Worm (Caenorhabditis elegans) whole organism, L4/young adult: ENCODE results near the gene skp-1.

Experiments
- W03F9.2 ChIP-seq: fragments of 150-350 bp; optimal IDR thresholded peaks from 2 replicates; lab custom pipeline; 2014; ENCODE audit warnings: missing biosample characterization, missing genetic modification characterization
- dao-5 ChIP-seq: sonication (generic microtip); optimal IDR thresholded peaks from 2 replicates; lab custom pipeline; 2016; ENCODE audit warnings: missing genotype, missing genetic modification characterization, moderate library complexity, missing compliant biosample characterization
- him-1 ChIP-seq: sonication (generic microtip); optimal IDR thresholded peaks from 2 replicates; lab custom pipeline; 2016; ENCODE audit warnings: missing genotype, missing genetic modification reagents, missing genetic modification characterization, missing compliant biosample characterization

Gene skp-1

DNA sequence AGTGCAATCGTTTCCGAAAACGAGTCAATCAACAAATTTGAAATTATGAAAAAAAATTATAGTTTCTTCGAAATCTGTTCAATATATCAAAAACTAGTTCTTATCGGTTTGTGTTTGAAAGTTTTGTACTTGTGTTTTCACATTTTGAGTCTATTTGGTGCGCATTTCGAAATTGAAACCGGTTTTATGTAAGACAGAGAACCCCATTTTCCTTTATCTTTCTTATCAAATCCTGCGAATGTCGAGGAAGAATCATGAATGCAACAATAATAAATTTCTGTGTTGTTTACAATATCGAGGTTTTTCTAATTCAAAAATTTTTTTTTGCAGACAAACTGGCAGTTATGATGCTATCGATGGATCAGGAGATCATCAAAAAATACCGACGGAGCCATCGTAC, 37.6 kb downstream of the skp-1 start:
- no peak for TF ChIP-seq him-1 (tag; lab: Kevin White, UChicago)
- TF ChIP-seq W03F9.2, result no peak
- TF ChIP-seq dao-5 (tag; lab: Kevin White, UChicago), result no peak

DNA sequence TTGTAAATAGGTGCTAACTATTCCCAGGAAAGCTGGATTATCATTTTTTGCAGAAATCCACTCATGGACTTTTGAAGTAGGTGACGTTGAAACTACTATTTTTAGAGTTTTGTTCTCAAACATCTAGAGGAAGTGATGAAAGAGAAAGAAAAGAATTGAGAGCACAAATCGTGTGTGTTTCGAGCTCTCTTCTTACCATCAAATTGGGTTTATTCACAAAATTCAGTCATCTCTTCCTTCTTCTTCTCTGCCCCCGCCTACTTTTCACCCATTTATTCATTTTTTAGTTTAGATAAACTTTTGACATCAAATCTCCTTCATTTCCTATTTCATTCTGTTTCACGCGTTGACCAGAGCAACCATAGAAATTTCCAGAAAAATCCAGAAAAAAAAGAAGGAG, 41.6 kb downstream of the skp-1 start, which contains the start of gene W05E10.2:
TSS of gene W05E10.2 (plus strand) at position 301 of the 400 bp plus-strand sequence.
- no peak for TF ChIP-seq dao-5 (tag; lab: Kevin White, UChicago)
- no peak for TF ChIP-seq W03F9.2
- TF ChIP-seq him-1 (tag; lab: Kevin White, UChicago), result no peak

DNA sequence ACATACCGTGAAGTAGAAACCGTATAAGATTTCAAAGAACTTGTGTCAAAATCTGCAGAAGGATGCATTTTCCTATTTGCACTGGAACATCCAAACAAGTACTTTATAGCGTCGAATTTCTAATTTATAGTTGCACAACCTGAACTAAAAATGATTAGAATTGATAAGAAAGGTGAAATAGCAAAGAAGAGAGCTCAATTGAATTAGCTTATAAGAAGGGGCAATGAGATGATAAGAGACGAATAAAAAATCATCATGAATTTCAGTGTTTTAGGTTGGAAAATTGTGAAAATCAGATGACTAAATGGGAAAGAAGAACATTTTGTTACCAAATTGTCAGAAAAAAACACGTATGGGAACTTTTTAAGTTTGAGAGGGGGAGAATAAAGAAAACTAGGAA, 46.3 kb downstream of the skp-1 start, which contains the start of gene W05E10.1:
TSS of gene W05E10.1 (minus strand) at position 139 of the 400 bp plus-strand sequence.
- TF ChIP-seq W03F9.2, result no peak
- no peak for TF ChIP-seq him-1 (tag; lab: Kevin White, UChicago)
- TF ChIP-seq dao-5 (tag; lab: Kevin White, UChicago), result no peak

DNA sequence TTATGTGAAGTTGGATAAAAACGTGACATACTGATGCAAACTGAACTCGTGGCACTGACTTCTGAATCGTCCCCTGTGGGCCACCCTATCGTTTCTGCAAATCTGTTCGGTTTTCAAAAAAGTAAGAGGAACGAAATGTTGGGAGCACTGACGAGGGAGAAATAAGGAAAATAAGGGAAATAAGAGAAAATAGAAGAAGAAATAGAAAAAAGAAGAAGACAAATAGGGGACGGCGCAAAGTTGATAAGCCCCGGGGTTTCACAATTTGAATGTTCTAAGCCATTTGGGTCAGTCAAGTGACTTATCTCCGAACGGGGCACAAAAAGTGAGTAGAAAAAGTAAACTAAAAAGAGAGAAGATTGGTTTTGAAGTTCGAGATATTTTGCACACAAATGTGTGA, 50.3 kb downstream of the skp-1 start, which contains the start of gene W05E10.5:
TSS of gene W05E10.5 (minus strand) at position 101 of the 400 bp plus-strand sequence.
- no peak for TF ChIP-seq W03F9.2
- no peak for TF ChIP-seq him-1 (tag; lab: Kevin White, UChicago)

DNA sequence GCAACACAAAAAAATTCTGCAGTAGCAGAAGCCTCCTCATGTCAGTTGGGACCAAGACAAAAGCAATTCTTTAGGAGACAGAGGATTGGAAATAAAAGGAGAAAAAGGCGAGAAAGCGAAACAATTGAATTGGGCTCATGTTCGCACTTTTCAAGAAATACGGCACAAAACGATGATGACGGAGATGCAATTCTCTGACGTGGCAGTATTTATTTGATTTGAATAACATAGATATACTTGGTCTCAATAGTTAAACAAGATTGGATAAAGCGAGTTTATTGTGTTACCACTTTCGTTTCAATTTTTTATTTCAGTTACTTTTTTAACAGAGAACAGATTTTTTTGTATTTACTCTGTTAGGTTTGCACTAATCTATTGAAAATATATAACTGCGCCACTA, 52.2 kb downstream of the skp-1 start:
- TF ChIP-seq him-1 (tag; lab: Kevin White, UChicago), result no peak
- TF ChIP-seq W03F9.2, result no peak
- no peak for TF ChIP-seq dao-5 (tag; lab: Kevin White, UChicago)
